Fruit fly (Drosophila melanogaster) whole organism, embryonic: ENCODE data around the gene eloF.
A peak's percentile ranks its signal among the peaks of the same experiment; 100 is the strongest.

ENCODE experiments used
- CG10565 ChIP-seq: fragments of 200-800 bp; sonication (Bioruptor generic); optimal IDR thresholded peaks from 3 replicates; lab custom pipeline; 2016; ENCODE audit warnings: missing biosample characterization, mild to moderate bottlenecking, missing genetic modification characterization
- CG11504 ChIP-seq: fragments of 200-800 bp; sonication (Bioruptor generic); optimal IDR thresholded peaks from 3 replicates; lab custom pipeline; 2019; ENCODE audit warnings: missing biosample characterization, mild to moderate bottlenecking, missing genetic modification characterization, moderate library complexity
- CG11696 ChIP-seq: fragments of 200-800 bp; sonication (Bioruptor generic); IDR thresholded peaks from 2 replicates; pipeline ENCODE4 v1.3.6; 2022; ENCODE audit warnings: missing biosample characterization, missing genetic modification characterization
- CG12299 ChIP-seq: fragments of 200-800 bp; sonication (Bioruptor generic); optimal IDR thresholded peaks from 2 replicates; lab custom pipeline; 2018; ENCODE audit warnings: missing biosample characterization, mild to moderate bottlenecking, missing genetic modification characterization
- CG17912 ChIP-seq: fragments of 200-800 bp; sonication (Bioruptor generic); optimal IDR thresholded peaks from 2 replicates; lab custom pipeline; 2018; ENCODE audit warnings: missing biosample characterization, mild to moderate bottlenecking, missing genetic modification characterization
- CG1832 ChIP-seq: fragments of 200-800 bp; sonication (Bioruptor generic); optimal IDR thresholded peaks from 2 replicates; lab custom pipeline; 2017; ENCODE audit warnings: missing biosample characterization, mild to moderate bottlenecking, missing genetic modification characterization, inconsistent platforms
- CG18476 ChIP-seq: fragments of 200-800 bp; sonication (Bioruptor generic); optimal IDR thresholded peaks from 2 replicates; lab custom pipeline; 2016; ENCODE audit warnings: missing biosample characterization, mild to moderate bottlenecking, missing genetic modification characterization
- CG2202 ChIP-seq: fragments of 200-800 bp; sonication (Bioruptor generic); optimal IDR thresholded peaks from 2 replicates; lab custom pipeline; 2018; ENCODE audit warnings: missing biosample characterization, mild to moderate bottlenecking, missing genetic modification characterization
- CG33213 ChIP-seq: fragments of 200-800 bp; sonication (Bioruptor generic); optimal IDR thresholded peaks from 3 replicates; lab custom pipeline; 2016; ENCODE audit warnings: missing biosample characterization, missing genetic modification characterization
- CG34376 ChIP-seq: fragments of 200-800 bp; sonication (Bioruptor generic); optimal IDR thresholded peaks from 2 replicates; lab custom pipeline; 2018; ENCODE audit warnings: missing biosample characterization, mild to moderate bottlenecking, missing genetic modification characterization
- CG4328 ChIP-seq: fragments of 200-800 bp; sonication (Bioruptor generic); optimal IDR thresholded peaks from 3 replicates; lab custom pipeline; 2017; ENCODE audit warnings: missing biosample characterization, missing genetic modification reagents, missing genetic modification characterization
- CG4730 ChIP-seq: fragments of 200-800 bp; sonication (Bioruptor generic); IDR thresholded peaks from 2 replicates; pipeline ENCODE4 v1.3.6; 2022; ENCODE audit warnings: missing biosample characterization, missing genetic modification characterization
- CG4854 ChIP-seq: fragments of 200-800 bp; sonication (Bioruptor generic); optimal IDR thresholded peaks from 2 replicates; lab custom pipeline; 2016; ENCODE audit warnings: missing biosample characterization, missing genetic modification characterization, inconsistent platforms
- CG6175 ChIP-seq: fragments of 200-800 bp; sonication (Bioruptor generic); IDR thresholded peaks from 3 replicates; pipeline ENCODE4 v1.3.6; 2022; ENCODE audit warnings: missing biosample characterization, missing genetic modification characterization
- CG6791 ChIP-seq: fragments of 200-800 bp; sonication (Bioruptor generic); IDR thresholded peaks from 3 replicates; pipeline ENCODE4 v1.3.6; 2022; ENCODE audit warnings: missing biosample characterization, missing genetic modification characterization; ENCODE audit not compliant: partially characterized antibody
- CG7357 ChIP-seq: fragments of 200-800 bp; sonication (Bioruptor generic); IDR thresholded peaks from 3 replicates; pipeline ENCODE4 v1.3.6; 2022; ENCODE audit warnings: missing biosample characterization, missing genetic modification characterization
- Doc2 ChIP-seq: fragments of 200-800 bp; sonication (Bioruptor generic); IDR thresholded peaks from 2 replicates; pipeline ENCODE4 v1.3.6; 2022; ENCODE audit warnings: missing biosample characterization, missing genetic modification characterization
- E2f2 ChIP-seq: fragments of 200-800 bp; sonication (Bioruptor generic); IDR thresholded peaks from 2 replicates; pipeline ENCODE4 v1.3.6; 2022; ENCODE audit warnings: missing biosample characterization, missing genetic modification characterization
- Eip74EF ChIP-seq, 2 experiments: fragments of 200-800 bp in 1 of 2; fragments of >200 bp in 1 of 2; sonication (Bioruptor generic) in 1 of 2; optimal IDR thresholded peaks; 2 replicates each; lab custom pipeline; 2017 to 2019; ENCODE audit warnings: missing biosample characterization in 2 of 2, missing genetic modification characterization in 2 of 2, mild to moderate bottlenecking in 1 of 2, moderate library complexity in 1 of 2
- Fer1 ChIP-seq: fragments of 200-800 bp; sonication (Bioruptor generic); optimal IDR thresholded peaks from 2 replicates; lab custom pipeline; 2017; ENCODE audit warnings: missing biosample characterization, mild to moderate bottlenecking, missing genetic modification characterization
- Fer3 ChIP-seq: fragments of 200-800 bp; sonication (Bioruptor generic); optimal IDR thresholded peaks from 2 replicates; lab custom pipeline; 2018; ENCODE audit warnings: missing biosample characterization, mild to moderate bottlenecking, missing genetic modification characterization, moderate library complexity
- HmgD ChIP-seq: fragments of 200-800 bp; sonication (Bioruptor generic); optimal IDR thresholded peaks from 3 replicates; lab custom pipeline; 2016; ENCODE audit warnings: missing biosample characterization, missing genetic modification characterization
- MTF-1 ChIP-seq: fragments of 200-800 bp; sonication (Bioruptor generic); optimal IDR thresholded peaks from 2 replicates; lab custom pipeline; 2018; ENCODE audit warnings: missing biosample characterization, mild to moderate bottlenecking, missing genetic modification characterization, borderline replicate concordance
- Mrtf ChIP-seq: fragments of 200-800 bp; sonication (Bioruptor generic); IDR thresholded peaks from 3 replicates; pipeline ENCODE4 v1.3.6; 2022; ENCODE audit warnings: missing biosample characterization, missing genetic modification characterization
- Sox102F ChIP-seq: fragments of 200-800 bp; sonication (Bioruptor generic); optimal IDR thresholded peaks from 2 replicates; lab custom pipeline; 2018; ENCODE audit warnings: missing biosample characterization, mild to moderate bottlenecking, missing genetic modification characterization, moderate library complexity
- Usf ChIP-seq: fragments of 200-800 bp; sonication (Bioruptor generic); optimal IDR thresholded peaks from 2 replicates; lab custom pipeline; 2017; ENCODE audit warnings: missing genotype, missing biosample characterization, missing genetic modification characterization
- ac ChIP-seq: fragments of 200-800 bp; sonication (Bioruptor generic); optimal IDR thresholded peaks from 3 replicates; lab custom pipeline; 2017; ENCODE audit warnings: missing biosample characterization, mild to moderate bottlenecking, missing genetic modification characterization
- cg ChIP-seq: fragments of 200-800 bp; sonication (Bioruptor generic); optimal IDR thresholded peaks from 3 replicates; lab custom pipeline; 2019; ENCODE audit warnings: missing biosample characterization, mild to moderate bottlenecking, missing genetic modification characterization, moderate library complexity
- chif ChIP-seq, 2 experiments: fragments of 200-800 bp; sonication (Bioruptor generic); optimal IDR thresholded peaks; 3 replicates each; lab custom pipeline; 2016; ENCODE audit warnings: missing biosample characterization in 2 of 2, missing genetic modification characterization in 2 of 2
- chinmo ChIP-seq: fragments of 200-800 bp; sonication (Bioruptor generic); IDR thresholded peaks from 4 replicates; pipeline ENCODE4 v1.3.6; 2022; ENCODE audit warnings: missing biosample characterization, missing genetic modification characterization; ENCODE audit not compliant: partially characterized antibody
- corto ChIP-seq: fragments of 200-800 bp; sonication (Bioruptor generic); optimal IDR thresholded peaks from 2 replicates; lab custom pipeline; 2016; ENCODE audit warnings: missing biosample characterization, mild to moderate bottlenecking, missing genetic modification characterization, moderate library complexity
- dan ChIP-seq: fragments of 200-800 bp; sonication (Bioruptor generic); IDR thresholded peaks from 2 replicates; pipeline ENCODE4 v1.3.6; 2022; ENCODE audit warnings: missing biosample characterization, missing genetic modification characterization
- disco-r ChIP-seq: fragments of 200-800 bp; sonication (Bioruptor generic); optimal IDR thresholded peaks from 2 replicates; lab custom pipeline; 2016; ENCODE audit warnings: missing biosample characterization, missing genetic modification characterization
- exex ChIP-seq: fragments of 200-800 bp; sonication (Bioruptor generic); optimal IDR thresholded peaks from 4 replicates; lab custom pipeline; 2018; ENCODE audit warnings: missing biosample characterization, mild to moderate bottlenecking, missing genetic modification characterization, moderate library complexity
- ftz-f1 ChIP-seq: fragments of 200-800 bp; sonication (Bioruptor generic); optimal IDR thresholded peaks from 2 replicates; lab custom pipeline; 2016; ENCODE audit warnings: missing biosample characterization, missing genetic modification characterization
- her ChIP-seq: fragments of 200-800 bp; sonication (Bioruptor generic); optimal IDR thresholded peaks from 2 replicates; lab custom pipeline; 2016; ENCODE audit warnings: missing biosample characterization, missing genetic modification characterization
- jing ChIP-seq: fragments of 200-800 bp; sonication (Bioruptor generic); optimal IDR thresholded peaks from 2 replicates; lab custom pipeline; 2018; ENCODE audit warnings: missing biosample characterization, mild to moderate bottlenecking, missing genetic modification characterization
- jumu ChIP-seq: fragments of 200-800 bp; sonication (Bioruptor generic); optimal IDR thresholded peaks from 3 replicates; lab custom pipeline; 2016; ENCODE audit warnings: missing biosample characterization, missing genetic modification characterization
- oc ChIP-seq: fragments of 200-800 bp; sonication (Bioruptor generic); optimal IDR thresholded peaks from 2 replicates; lab custom pipeline; 2018; ENCODE audit warnings: missing biosample characterization, mild to moderate bottlenecking, missing genetic modification characterization, moderate library complexity
- pfk ChIP-seq: fragments of 200-800 bp; sonication (Bioruptor generic); optimal IDR thresholded peaks from 2 replicates; lab custom pipeline; 2018; ENCODE audit warnings: missing biosample characterization, mild to moderate bottlenecking, missing genetic modification characterization, moderate library complexity
- pnt ChIP-seq: fragments of 200-800 bp; sonication (Bioruptor generic); optimal IDR thresholded peaks from 3 replicates; lab custom pipeline; 2016; ENCODE audit warnings: missing biosample characterization, missing genetic modification characterization
- prd ChIP-seq, 3 experiments: fragments of >200 bp in 2 of 3; fragments of 200-800 bp in 1 of 3; sonication (Bioruptor generic) in 1 of 3; optimal IDR thresholded peaks in 2 of 3; IDR thresholded peaks in 1 of 3; 2 replicates in 2 of 3; 3 replicates in 1 of 3; pipeline versions ENCODE4 v1.3.6 to Lab custom; 2017 to 2022; ENCODE audit warnings: missing biosample characterization in 1 of 3, missing genetic modification characterization in 1 of 3
- psq ChIP-seq: fragments of 200-800 bp; sonication (Bioruptor generic); optimal IDR thresholded peaks from 2 replicates; lab custom pipeline; 2017; ENCODE audit warnings: missing biosample characterization, missing genetic modification characterization
- salm ChIP-seq: fragments of 200-800 bp; sonication (Bioruptor generic); optimal IDR thresholded peaks from 2 replicates; lab custom pipeline; 2018; ENCODE audit warnings: missing biosample characterization, mild to moderate bottlenecking, missing genetic modification characterization
- schlank ChIP-seq: fragments of 200-800 bp; sonication (Bioruptor generic); optimal IDR thresholded peaks from 2 replicates; lab custom pipeline; 2018; ENCODE audit warnings: missing biosample characterization, mild to moderate bottlenecking, missing genetic modification characterization
- shn ChIP-seq: fragments of 200-800 bp; sonication (Bioruptor generic); optimal IDR thresholded peaks from 3 replicates; lab custom pipeline; 2016; ENCODE audit warnings: missing biosample characterization, missing genetic modification characterization
- tin ChIP-seq: fragments of 200-800 bp; sonication (Bioruptor generic); optimal IDR thresholded peaks from 3 replicates; lab custom pipeline; 2016; ENCODE audit warnings: missing biosample characterization, missing genetic modification characterization
- tio ChIP-seq: fragments of 200-800 bp; sonication (Bioruptor generic); optimal IDR thresholded peaks from 2 replicates; lab custom pipeline; 2017; ENCODE audit warnings: missing biosample characterization, missing genetic modification characterization, inconsistent platforms
- zfh2 ChIP-seq: fragments of 200-800 bp; sonication (Bioruptor generic); optimal IDR thresholded peaks from 2 replicates; lab custom pipeline; 2016; ENCODE audit warnings: missing biosample characterization, missing genetic modification characterization

eloF gene

DNA sequence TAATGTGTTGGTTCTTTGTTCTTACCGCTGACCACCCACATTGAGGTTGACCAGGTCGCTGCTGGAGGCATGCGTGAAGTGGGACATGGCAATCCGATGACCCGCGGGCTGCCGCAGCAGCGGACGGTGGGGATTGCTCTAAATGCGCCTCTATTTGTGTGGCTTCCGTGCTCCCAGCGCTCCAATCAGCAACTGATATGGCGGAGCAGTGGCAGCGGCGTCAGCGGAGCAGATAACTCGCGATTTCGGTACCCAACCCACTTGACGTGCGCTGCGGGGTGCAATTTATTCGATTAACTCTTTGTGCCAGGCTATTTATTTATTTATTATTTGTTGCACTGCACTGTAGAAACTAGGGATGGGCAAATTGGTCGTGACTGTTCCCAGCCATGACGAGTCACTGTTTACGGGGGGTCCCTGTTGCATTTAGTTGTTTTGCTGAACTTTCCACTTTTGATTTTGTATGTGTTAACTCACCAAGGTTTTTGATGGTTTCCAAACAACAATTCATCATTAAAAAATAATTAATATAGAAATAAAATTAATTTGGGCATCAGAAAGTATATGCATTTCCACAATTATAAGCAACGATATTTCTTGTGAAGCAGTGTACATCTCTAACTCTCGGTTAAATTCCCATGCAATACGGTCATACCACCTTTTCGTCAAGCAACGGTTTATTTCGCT, 13.2 kb upstream of the eloF start, which contains the start of the genes CG9467 and CG8526:
TSS of gene CG9467 (minus strand) at position 383 of the 687 bp plus-strand sequence.
TSS of gene CG8526 (plus strand) at position 637 of the 687 bp plus-strand sequence.
- no peak for TF ChIP-seq CG6175 (GFP tag; lab: Robert Waterston, UW)
- TF ChIP-seq Mrtf (GFP tag; lab: Robert Waterston, UW), result 0 out of 3 replicates have a peak, but pooled peaks have one; percentile 9
- TF ChIP-seq CG1832 (GFP tag; lab: Kevin White, UChicago), result no peak
- TF ChIP-seq HmgD (GFP tag; lab: Kevin White, UChicago), result no peak
- no peak for TF ChIP-seq prd (optimal IDR thresholded peaks at IDR 0.05; lab: Kevin White, UChicago)
- peak; percentile 84 for TF ChIP-seq prd (GFP tag; IDR thresholded peaks at IDR 0.05; lab: Robert Waterston, UW)
- peak; percentile 25 for TF ChIP-seq CG18476 (GFP tag; lab: Kevin White, UChicago)
- no peak for TF ChIP-seq CG11504
- no peak for TF ChIP-seq CG17912 (GFP tag; lab: Kevin White, UChicago)
- no peak for TF ChIP-seq jumu (GFP tag; lab: Kevin White, UChicago)
- no peak for TF ChIP-seq oc (tag; lab: Kevin White, UChicago)
- TF ChIP-seq schlank, result no peak
- TF ChIP-seq Eip74EF (GFP tag; optimal IDR thresholded peaks at IDR 0.05; lab: Kevin White, UChicago), result no peak
- TF ChIP-seq CG4328 (GFP tag; lab: Kevin White, UChicago), result no peak
- TF ChIP-seq CG33213 (GFP tag; lab: Kevin White, UChicago), result peak; percentile 16
- peak; percentile 63 for TF ChIP-seq CG6791 (GFP tag; lab: Robert Waterston, UW)
- peak; percentile 29 for TF ChIP-seq CG34376
- TF ChIP-seq her (GFP tag; lab: Kevin White, UChicago), result no peak
- no peak for TF ChIP-seq Sox102F (GFP tag; lab: Kevin White, UChicago)
- no peak for TF ChIP-seq jing (GFP tag; lab: Kevin White, UChicago)
- no peak for TF ChIP-seq disco-r (GFP tag; lab: Kevin White, UChicago)
- TF ChIP-seq CG4854 (GFP tag; lab: Kevin White, UChicago), result peak; percentile 33
- peak; percentile 4 for TF ChIP-seq salm
- TF ChIP-seq psq (GFP tag; lab: Kevin White, UChicago), result no peak
- TF ChIP-seq chinmo, result peak; percentile 79; the same call in 2 of the 4 replicates
- peak; percentile 49 for TF ChIP-seq Usf
- TF ChIP-seq MTF-1 (GFP tag; lab: Kevin White, UChicago), result no peak
- TF ChIP-seq tio (GFP tag; lab: Kevin White, UChicago), result no peak
- TF ChIP-seq ac (GFP tag; lab: Kevin White, UChicago), result no peak
- no peak for TF ChIP-seq CG11696 (GFP tag; lab: Robert Waterston, UW)
- no peak for TF ChIP-seq shn
- no peak for TF ChIP-seq cg (GFP tag; lab: Kevin White, UChicago)
- no peak for TF ChIP-seq exex (tag; lab: Kevin White, UChicago)
- TF ChIP-seq pfk (GFP tag; lab: Kevin White, UChicago), result no peak
- no peak for TF ChIP-seq corto (GFP tag; lab: Kevin White, UChicago)
- TF ChIP-seq E2f2 (GFP tag; lab: Robert Waterston, UW), result peak; percentile 82
- TF ChIP-seq chif (GFP tag; optimal IDR thresholded peaks at IDR 0.05; lab: Kevin White, UChicago), result peak in 1 of 2 experiments; percentile 20
- TF ChIP-seq CG4730 (GFP tag; lab: Robert Waterston, UW), result 0 out of 2 replicates have a peak, but pooled peaks have one; percentile 6
- TF ChIP-seq CG12299, result no peak
- TF ChIP-seq zfh2, result peak; percentile 71
- TF ChIP-seq pnt (GFP tag; lab: Kevin White, UChicago), result no peak
- peak; percentile 76 for TF ChIP-seq tin (GFP tag; lab: Kevin White, UChicago)
- no peak for TF ChIP-seq ftz-f1 (GFP tag; lab: Kevin White, UChicago)
- peak; percentile 53 for TF ChIP-seq Fer1 (GFP tag; lab: Kevin White, UChicago)
- TF ChIP-seq CG10565 (GFP tag; lab: Kevin White, UChicago), result no peak
- TF ChIP-seq CG2202, result no peak
- no peak for TF ChIP-seq Doc2 (GFP tag; lab: Robert Waterston, UW)
- peak; percentile 50; the same call in 1 of the 3 replicates for TF ChIP-seq CG7357 (GFP tag; lab: Robert Waterston, UW)
- no peak for TF ChIP-seq dan (GFP tag; lab: Robert Waterston, UW)
- peak; percentile 53 for TF ChIP-seq Fer3 (tag; lab: Kevin White, UChicago)
